Worm (Caenorhabditis elegans) whole organism, late embryonic: Measurements from ENCODE around the gene C33D9.8.

Experiments used
- ceh-2 ChIP-seq: sonication (generic microtip); optimal IDR thresholded peaks from 2 replicates; lab custom pipeline; 2016; ENCODE audit warnings: missing genotype, missing genetic modification characterization, missing compliant biosample characterization
- ceh-31 ChIP-seq: sonication (generic microtip); optimal IDR thresholded peaks from 2 replicates; lab custom pipeline; 2016; ENCODE audit warnings: missing genetic modification characterization, missing compliant biosample characterization
- ets-4 ChIP-seq: sonication (generic microtip); optimal IDR thresholded peaks from 2 replicates; lab custom pipeline; 2016; ENCODE audit warnings: missing genetic modification characterization, missing compliant biosample characterization
- fax-1 ChIP-seq: sonication (generic microtip); optimal IDR thresholded peaks from 2 replicates; lab custom pipeline; 2016; ENCODE audit warnings: missing genotype, missing genetic modification characterization, missing compliant biosample characterization
- fkh-10 ChIP-seq: fragments of 150-350 bp; optimal IDR thresholded peaks from 2 replicates; lab custom pipeline; 2014; ENCODE audit warnings: missing biosample characterization, missing genetic modification reagents, missing genetic modification characterization
- hlh-30 ChIP-seq: sonication (generic microtip); optimal IDR thresholded peaks from 2 replicates; lab custom pipeline; 2017; ENCODE audit warnings: antibody characterized with exemption, missing genetic modification characterization, missing compliant biosample characterization; ENCODE audit not compliant: insufficient read depth
- lin-11 ChIP-seq: fragments of 200-800 bp; sonication (Bioruptor generic); optimal IDR thresholded peaks from 2 replicates; lab custom pipeline; 2018; ENCODE audit warnings: mild to moderate bottlenecking, missing genetic modification characterization, missing compliant biosample characterization
- nhr-11 ChIP-seq: fragments of 150-350 bp; optimal IDR thresholded peaks from 2 replicates; lab custom pipeline; 2014; ENCODE audit warnings: missing biosample characterization, missing genetic modification characterization
- pha-4 ChIP-seq: fragments of 150-350 bp; optimal IDR thresholded peaks from 2 replicates; lab custom pipeline; 2018; ENCODE audit warnings: missing biosample characterization, missing genetic modification reagents, missing genetic modification characterization
- tbx-2 ChIP-seq: sonication (generic microtip); optimal IDR thresholded peaks from 2 replicates; lab custom pipeline; 2016; ENCODE audit warnings: missing genetic modification characterization, missing compliant biosample characterization

ce11 chrIV:8824145-8824833 lies 37.7 kb upstream of the C33D9.8 start, which contains the start of the genes col-117 and col-3:
- TF ChIP-seq ceh-2 (tag; lab: Kevin White, UChicago): no peak
- no peak for TF ChIP-seq pha-4
- TF ChIP-seq fkh-10 (GFP tag; lab: Kevin White, UChicago): no peak
- TF ChIP-seq nhr-11: no peak
- TF ChIP-seq hlh-30 (tag; lab: Kevin White, UChicago): no peak
- TF ChIP-seq fax-1 (tag; lab: Kevin White, UChicago): no peak
- no peak for TF ChIP-seq lin-11 (tag; lab: Kevin White, UChicago)
- TF ChIP-seq ceh-31: no peak
- no peak for TF ChIP-seq tbx-2 (tag; lab: Kevin White, UChicago)
- no peak for TF ChIP-seq ets-4 (tag; lab: Kevin White, UChicago)
